Worm (Caenorhabditis elegans) whole organism, mixed stage, embryonic: Measurements from ENCODE around the gene F35C8.8.

Experiments
- bed-3 ChIP-seq: fragments of 200-800 bp; sonication (Bioruptor generic); optimal IDR thresholded peaks from 3 replicates; lab custom pipeline; 2018; ENCODE audit warnings: mild to moderate bottlenecking, missing genetic modification characterization, moderate library complexity, missing compliant biosample characterization
- blmp-1 ChIP-seq: fragments of 150-350 bp; optimal IDR thresholded peaks from 2 replicates; lab custom pipeline; 2014; ENCODE audit warnings: missing biosample characterization, missing genetic modification characterization
- ceh-39 ChIP-seq: fragments of 150-350 bp; optimal IDR thresholded peaks from 2 replicates; lab custom pipeline; 2014; ENCODE audit warnings: missing biosample characterization, missing genetic modification characterization
- ceh-43 ChIP-seq: fragments of 200-800 bp; sonication (Bioruptor generic); optimal IDR thresholded peaks from 2 replicates; lab custom pipeline; 2018; ENCODE audit warnings: mild to moderate bottlenecking, missing genetic modification characterization, moderate library complexity, missing compliant biosample characterization
- ces-1 ChIP-seq: fragments of 150-350 bp; optimal IDR thresholded peaks from 2 replicates; lab custom pipeline; 2014; ENCODE audit warnings: missing biosample characterization, missing genetic modification reagents, missing genetic modification characterization
- ham-2 ChIP-seq: fragments of 200-800 bp; sonication (Bioruptor generic); optimal IDR thresholded peaks from 2 replicates; lab custom pipeline; 2018; ENCODE audit warnings: mild to moderate bottlenecking, missing genetic modification characterization, missing compliant biosample characterization
- lsy-2 ChIP-seq: fragments of 150-350 bp; optimal IDR thresholded peaks from 2 replicates; lab custom pipeline; 2014; ENCODE audit warnings: missing biosample characterization, missing genetic modification characterization
- mab-5 ChIP-seq: fragments of 150-350 bp; optimal IDR thresholded peaks from 2 replicates; lab custom pipeline; 2014; ENCODE audit warnings: missing biosample characterization, missing genetic modification characterization
- nhr-237 ChIP-seq: fragments of 150-350 bp; optimal IDR thresholded peaks from 2 replicates; lab custom pipeline; 2014; ENCODE audit warnings: missing biosample characterization, missing genetic modification characterization
- pha-4 ChIP-seq: fragments of 150-350 bp; optimal IDR thresholded peaks from 2 replicates; lab custom pipeline; 2018; ENCODE audit warnings: missing biosample characterization, missing genetic modification reagents, missing genetic modification characterization
- snpc-4 ChIP-seq: fragments of 150-350 bp; optimal IDR thresholded peaks from 2 replicates; lab custom pipeline; 2014; ENCODE audit warnings: missing biosample characterization, missing genetic modification characterization
- tbx-8 ChIP-seq: fragments of 200-800 bp; sonication (Bioruptor generic); optimal IDR thresholded peaks from 2 replicates; lab custom pipeline; 2018; ENCODE audit warnings: mild to moderate bottlenecking, missing genetic modification characterization, moderate library complexity, missing compliant biosample characterization
- unc-120 ChIP-seq: sonication (generic microtip); optimal IDR thresholded peaks from 2 replicates; lab custom pipeline; 2017; ENCODE audit warnings: missing genetic modification characterization, missing compliant biosample characterization; ENCODE audit not compliant: poor library complexity, severe bottlenecking
- ztf-11 ChIP-seq: fragments of 150-350 bp; optimal IDR thresholded peaks from 2 replicates; lab custom pipeline; 2014; ENCODE audit warnings: missing biosample characterization, missing genetic modification characterization

DNA sequence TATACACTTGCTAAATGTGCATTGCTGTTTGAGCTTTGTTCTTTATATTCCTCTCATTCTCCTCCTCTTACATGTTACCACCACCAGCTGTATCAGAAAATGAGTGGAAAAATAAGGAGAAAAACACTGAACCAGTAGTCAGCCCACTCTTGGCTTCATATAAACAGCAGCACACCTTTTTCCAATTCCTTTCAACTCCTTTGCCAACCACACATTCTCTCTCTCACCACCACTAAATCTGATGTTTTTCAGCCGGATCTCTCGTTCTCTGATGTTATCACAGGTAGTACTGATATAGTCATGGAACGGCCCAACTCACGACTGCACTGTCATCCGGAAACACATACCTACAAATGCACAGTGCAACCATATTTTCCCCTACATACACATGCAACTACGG lies 14.1 kb upstream of the F35C8.8 start, which contains the start of gene kcnl-3:
- TF ChIP-seq nhr-237: no peak
- no peak for TF ChIP-seq snpc-4 (tag; lab: Kevin White, UChicago)
- TF ChIP-seq ztf-11 (tag; lab: Kevin White, UChicago): no peak
- TF ChIP-seq lsy-2: no peak
- TF ChIP-seq ces-1 (GFP tag; lab: Kevin White, UChicago): no peak
- TF ChIP-seq ceh-39 (tag; lab: Kevin White, UChicago): no peak
- no peak for TF ChIP-seq tbx-8 (GFP tag; lab: Kevin White, UChicago)
- TF ChIP-seq ham-2 (GFP tag; lab: Kevin White, UChicago): no peak
- no peak for TF ChIP-seq pha-4 (tag; lab: Kevin White, UChicago)
- no peak for TF ChIP-seq mab-5
- no peak for TF ChIP-seq unc-120 (tag; lab: Kevin White, UChicago)
- no peak for TF ChIP-seq blmp-1
- no peak for TF ChIP-seq bed-3 (GFP tag; lab: Kevin White, UChicago)
- TF ChIP-seq ceh-43 (GFP tag; lab: Kevin White, UChicago): no peak
